Fruit fly (Drosophila melanogaster) whole organism, embryonic: ENCODE results near the gene ana1.

Experiments used
- Adf1 ChIP-seq: fragments of 200-800 bp; sonication (Bioruptor generic); IDR thresholded peaks from 2 replicates; pipeline ENCODE4 v1.3.6; 2022; ENCODE audit warnings: missing biosample characterization, missing genetic modification characterization
- Aef1 ChIP-seq: fragments of 200-800 bp; sonication (Bioruptor generic); IDR thresholded peaks from 3 replicates; pipeline ENCODE4 v1.3.6; 2022; ENCODE audit warnings: missing biosample characterization, missing genetic modification characterization
- Blimp-1 ChIP-seq: fragments of 200-800 bp; sonication (Bioruptor generic); optimal IDR thresholded peaks from 3 replicates; lab custom pipeline; 2018; ENCODE audit warnings: missing biosample characterization, missing genetic modification characterization, mild to moderate bottlenecking, moderate library complexity, missing genetic modification reagents
- CG1024 ChIP-seq: fragments of 200-800 bp; sonication (Bioruptor generic); IDR thresholded peaks from 2 replicates; pipeline ENCODE4 v1.3.6; 2022; ENCODE audit warnings: missing biosample characterization, missing genetic modification characterization
- CG11456 ChIP-seq: fragments of 200-800 bp; sonication (Bioruptor generic); IDR thresholded peaks from 3 replicates; pipeline ENCODE4 v1.3.6; 2022; ENCODE audit warnings: missing biosample characterization, missing genetic modification characterization
- CG12219 ChIP-seq: fragments of 200-800 bp; sonication (Bioruptor generic); optimal IDR thresholded peaks from 3 replicates; lab custom pipeline; 2018; ENCODE audit warnings: missing biosample characterization, mild to moderate bottlenecking, missing genetic modification characterization
- CG12744 ChIP-seq: fragments of 200-800 bp; sonication (Bioruptor generic); optimal IDR thresholded peaks from 2 replicates; lab custom pipeline; 2016; ENCODE audit warnings: missing biosample characterization, missing genetic modification characterization
- CG1602 ChIP-seq: fragments of 200-800 bp; sonication (Bioruptor generic); optimal IDR thresholded peaks from 3 replicates; lab custom pipeline; 2016; ENCODE audit warnings: missing biosample characterization, missing genetic modification characterization
- CG18262 ChIP-seq: fragments of 200-800 bp; optimal IDR thresholded peaks from 3 replicates; lab custom pipeline; 2019; ENCODE audit warnings: missing biosample characterization, mild to moderate bottlenecking, missing genetic modification characterization, moderate library complexity
- CG32532 ChIP-seq: fragments of 200-800 bp; sonication (Bioruptor generic); IDR thresholded peaks from 2 replicates; pipeline ENCODE4 v1.3.6; 2022; ENCODE audit warnings: missing biosample characterization, missing genetic modification characterization
- CG6689 ChIP-seq: fragments of 200-800 bp; sonication (Bioruptor generic); IDR thresholded peaks from 2 replicates; pipeline ENCODE4 v1.3.6; 2022; ENCODE audit warnings: missing biosample characterization, missing genetic modification characterization
- CG7987 ChIP-seq: fragments of 200-800 bp; sonication (Bioruptor generic); optimal IDR thresholded peaks from 2 replicates; lab custom pipeline; 2018; ENCODE audit warnings: missing biosample characterization, mild to moderate bottlenecking, missing genetic modification characterization, moderate library complexity
- CG8290 ChIP-seq, 3 experiments: fragments of 200-800 bp; sonication (Bioruptor generic); optimal IDR thresholded peaks; 2 replicates each; lab custom pipeline; 2016 to 2019; ENCODE audit warnings: missing biosample characterization in 3 of 3, missing genetic modification characterization in 3 of 3, mild to moderate bottlenecking in 2 of 3, moderate library complexity in 1 of 3
- CG9727 ChIP-seq: fragments of 200-800 bp; sonication (Bioruptor generic); optimal IDR thresholded peaks from 3 replicates; lab custom pipeline; 2017; ENCODE audit warnings: missing biosample characterization, mild to moderate bottlenecking, missing genetic modification characterization
- CG9932 ChIP-seq: fragments of 200-800 bp; sonication (Bioruptor generic); IDR thresholded peaks from 2 replicates; pipeline ENCODE4 v1.3.6; 2022; ENCODE audit warnings: missing biosample characterization, missing genetic modification characterization
- Chrac-16 ChIP-seq: fragments of 200-800 bp; sonication (Bioruptor generic); optimal IDR thresholded peaks from 3 replicates; lab custom pipeline; 2016; ENCODE audit warnings: missing biosample characterization, missing genetic modification characterization
- Dbx ChIP-seq: fragments of 200-800 bp; sonication (Bioruptor generic); IDR thresholded peaks from 3 replicates; pipeline ENCODE4 v1.3.6; 2022; ENCODE audit warnings: missing biosample characterization, missing genetic modification characterization
- Fer1 ChIP-seq: fragments of 200-800 bp; sonication (Bioruptor generic); optimal IDR thresholded peaks from 2 replicates; lab custom pipeline; 2017; ENCODE audit warnings: missing biosample characterization, mild to moderate bottlenecking, missing genetic modification characterization
- Hmr ChIP-seq: fragments of 200-800 bp; sonication (Bioruptor generic); optimal IDR thresholded peaks from 3 replicates; lab custom pipeline; 2017; ENCODE audit warnings: mild to moderate bottlenecking, missing biosample characterization, missing genetic modification reagents, missing genetic modification characterization
- Hsf ChIP-seq: fragments of 200-800 bp; sonication (Bioruptor generic); optimal IDR thresholded peaks from 3 replicates; lab custom pipeline; 2016; ENCODE audit warnings: missing biosample characterization, missing genetic modification characterization
- Med ChIP-seq: fragments of 200-800 bp; sonication (Bioruptor generic); peaks from one replicate; lab custom pipeline; 2016; ENCODE audit warnings: missing biosample characterization, missing genetic modification characterization, mild to moderate bottlenecking, inconsistent platforms, moderate library complexity
- Poxn ChIP-seq: fragments of 200-800 bp; sonication (Bioruptor generic); IDR thresholded peaks from 2 replicates; pipeline ENCODE4 v1.3.6; 2022; ENCODE audit warnings: missing biosample characterization, missing genetic modification characterization
- Rfx ChIP-seq: fragments of 200-800 bp; sonication (Bioruptor generic); IDR thresholded peaks from 2 replicates; pipeline ENCODE4 v1.3.6; 2022; ENCODE audit warnings: missing biosample characterization, missing genetic modification characterization
- Spps ChIP-seq: fragments of 200-800 bp; sonication (Bioruptor generic); optimal IDR thresholded peaks from 2 replicates; lab custom pipeline; 2018; ENCODE audit warnings: missing biosample characterization, mild to moderate bottlenecking, missing genetic modification characterization
- Trl ChIP-seq, 3 experiments: fragments of >200 bp in 2 of 3; fragments of 200-800 bp in 1 of 3; sonication (Bioruptor generic) in 1 of 3; optimal IDR thresholded peaks; 2 replicates in 1 of 3; 3 replicates in 2 of 3; lab custom pipeline; 2016 to 2017; ENCODE audit warnings: missing biosample characterization in 1 of 3, missing genetic modification characterization in 1 of 3
- abd-A ChIP-seq: fragments of 200-800 bp; sonication (Bioruptor generic); optimal IDR thresholded peaks from 3 replicates; lab custom pipeline; 2019; ENCODE audit warnings: missing biosample characterization, mild to moderate bottlenecking, missing genetic modification characterization, moderate library complexity
- crp ChIP-seq, 2 experiments: fragments of 200-800 bp; sonication (Bioruptor generic); optimal IDR thresholded peaks; 2 replicates in 1 of 2; 3 replicates in 1 of 2; lab custom pipeline; 2017; ENCODE audit warnings: missing biosample characterization in 2 of 2, missing genetic modification characterization in 2 of 2, mild to moderate bottlenecking in 1 of 2, moderate library complexity in 1 of 2
- dati ChIP-seq: fragments of 200-800 bp; sonication (Bioruptor generic); IDR thresholded peaks from 2 replicates; pipeline ENCODE4 v1.3.6; 2022; ENCODE audit warnings: missing biosample characterization, missing genetic modification characterization
- dimm ChIP-seq: fragments of 200-800 bp; sonication (Bioruptor generic); IDR thresholded peaks from 2 replicates; pipeline ENCODE4 v1.3.6; 2022; ENCODE audit warnings: missing biosample characterization, missing genetic modification characterization
- eyg ChIP-seq: fragments of 200-800 bp; sonication (Bioruptor generic); optimal IDR thresholded peaks from 3 replicates; lab custom pipeline; 2016; ENCODE audit warnings: missing biosample characterization, missing genetic modification characterization
- ftz-f1 ChIP-seq: fragments of 200-800 bp; sonication (Bioruptor generic); optimal IDR thresholded peaks from 2 replicates; lab custom pipeline; 2016; ENCODE audit warnings: missing biosample characterization, missing genetic modification characterization
- gce ChIP-seq: fragments of 200-800 bp; sonication (Bioruptor generic); IDR thresholded peaks from 3 replicates; pipeline ENCODE4 v1.3.6; 2022; ENCODE audit warnings: missing biosample characterization, missing genetic modification characterization
- hkb ChIP-seq, 2 experiments: fragments of 200-800 bp in 1 of 2; fragments of >200 bp in 1 of 2; sonication (Bioruptor generic) in 1 of 2; IDR thresholded peaks in 1 of 2; optimal IDR thresholded peaks in 1 of 2; 2 replicates each; pipeline versions ENCODE4 v1.3.6 to Lab custom; 2017 to 2022; ENCODE audit warnings: missing biosample characterization in 1 of 2, missing genetic modification characterization in 1 of 2
- lbe ChIP-seq: fragments of 200-800 bp; sonication (Bioruptor generic); optimal IDR thresholded peaks from 2 replicates; lab custom pipeline; 2016; ENCODE audit warnings: missing biosample characterization, mild to moderate bottlenecking, missing genetic modification characterization
- mirr ChIP-seq: fragments of 200-800 bp; sonication (Bioruptor generic); optimal IDR thresholded peaks from 3 replicates; lab custom pipeline; 2018; ENCODE audit warnings: missing biosample characterization, mild to moderate bottlenecking, missing genetic modification characterization
- rib ChIP-seq: fragments of 200-800 bp; sonication (Bioruptor generic); IDR thresholded peaks from 2 replicates; pipeline ENCODE4 v1.3.6; 2022; ENCODE audit warnings: missing biosample characterization, missing genetic modification characterization
- schlank ChIP-seq: fragments of 200-800 bp; sonication (Bioruptor generic); optimal IDR thresholded peaks from 2 replicates; lab custom pipeline; 2018; ENCODE audit warnings: missing biosample characterization, mild to moderate bottlenecking, missing genetic modification characterization
- sd ChIP-seq: fragments of 200-800 bp; sonication (Bioruptor generic); optimal IDR thresholded peaks from 3 replicates; lab custom pipeline; 2018; ENCODE audit warnings: missing biosample characterization, mild to moderate bottlenecking, missing genetic modification characterization, moderate library complexity
- slbo ChIP-seq: fragments of 200-800 bp; sonication (Bioruptor generic); IDR thresholded peaks from 2 replicates; pipeline ENCODE4 v1.3.6; 2022; ENCODE audit warnings: missing biosample characterization, missing genetic modification characterization
- sqz ChIP-seq: fragments of 200-800 bp; sonication (Bioruptor generic); optimal IDR thresholded peaks from 3 replicates; lab custom pipeline; 2018; ENCODE audit warnings: missing biosample characterization, mild to moderate bottlenecking, missing genetic modification characterization
- twi ChIP-seq: fragments of 200-800 bp; optimal IDR thresholded peaks from 2 replicates; lab custom pipeline; 2019; ENCODE audit warnings: missing biosample characterization, mild to moderate bottlenecking, missing genetic modification characterization, moderate library complexity
- unc-4 ChIP-seq: fragments of 200-800 bp; sonication (Bioruptor generic); IDR thresholded peaks from 2 replicates; pipeline ENCODE4 v1.3.6; 2022; ENCODE audit warnings: missing biosample characterization, missing genetic modification characterization; ENCODE audit not compliant: partially characterized antibody
- vvl ChIP-seq: fragments of 200-800 bp; sonication (Bioruptor generic); IDR thresholded peaks from 2 replicates; pipeline ENCODE4 v1.3.6; 2022; ENCODE audit warnings: missing biosample characterization, missing genetic modification characterization
- wek ChIP-seq: fragments of 200-800 bp; sonication (Bioruptor generic); optimal IDR thresholded peaks from 3 replicates; lab custom pipeline; 2018; ENCODE audit warnings: missing biosample characterization, mild to moderate bottlenecking, missing genetic modification characterization, moderate library complexity
- wor ChIP-seq: fragments of 200-800 bp; sonication (Bioruptor generic); IDR thresholded peaks from 2 replicates; pipeline ENCODE4 v1.3.6; 2022; ENCODE audit warnings: missing biosample characterization, missing genetic modification characterization

Gene ana1

dm6 chr3R:24569669-24570349 lies 39.4 kb downstream of the ana1 start (continued):
- no peak for TF ChIP-seq eyg (GFP tag; lab: Kevin White, UChicago)
- no peak for TF ChIP-seq gce
- no peak for TF ChIP-seq Hsf (GFP tag; lab: Kevin White, UChicago)

- no peak for TF ChIP-seq CG9932
- TF ChIP-seq schlank (tag; lab: Kevin White, UChicago): no peak
- no peak for TF ChIP-seq CG9727
- TF ChIP-seq unc-4 (GFP tag; lab: Robert Waterston, UW): no peak
- peak; percentile 20; the same call in 1 of the 2 replicates for TF ChIP-seq slbo
- TF ChIP-seq Adf1 (GFP tag; lab: Robert Waterston, UW): peak; percentile 36; the same call in 1 of the 2 replicates
- TF ChIP-seq ftz-f1 (GFP tag; lab: Kevin White, UChicago): peak; percentile 7
- TF ChIP-seq Blimp-1: peak; percentile 52
- TF ChIP-seq CG18262 (tag; lab: Kevin White, UChicago): no peak
- TF ChIP-seq Rfx: peak; percentile 27; the same call in 1 of the 2 replicates
- no peak for TF ChIP-seq CG8290 (GFP tag; optimal IDR thresholded peaks at IDR 0.05; lab: Kevin White, UChicago)
- peak in 1 of 2 experiments; percentile 47 for TF ChIP-seq CG8290 (tag; optimal IDR thresholded peaks at IDR 0.05; lab: Kevin White, UChicago)
- TF ChIP-seq mirr (GFP tag; lab: Kevin White, UChicago): peak; percentile 92
- TF ChIP-seq Fer1 (GFP tag; lab: Kevin White, UChicago): peak; percentile 26
- peak; percentile 78 for TF ChIP-seq sd (tag; lab: Kevin White, UChicago)
- peak; percentile 46 for TF ChIP-seq twi (tag; lab: Kevin White, UChicago)
- no peak for TF ChIP-seq Dbx (GFP tag; lab: Robert Waterston, UW)
- TF ChIP-seq CG11456 (GFP tag; lab: Robert Waterston, UW): 0 out of 3 replicates have a peak, but pooled peaks have one; percentile 13
- TF ChIP-seq Chrac-16 (GFP tag; lab: Kevin White, UChicago): no peak
- peak; percentile 37 for TF ChIP-seq Hmr (GFP tag; lab: Kevin White, UChicago)
- TF ChIP-seq CG12744 (GFP tag; lab: Kevin White, UChicago): no peak
- TF ChIP-seq crp (GFP tag; optimal IDR thresholded peaks at IDR 0.05; lab: Kevin White, UChicago): peak in 1 of 2 experiments; percentile 27
- TF ChIP-seq wek (GFP tag; lab: Kevin White, UChicago): peak; percentile 15
- TF ChIP-seq CG6689 (GFP tag; lab: Robert Waterston, UW): no peak
- TF ChIP-seq hkb (optimal IDR thresholded peaks at IDR 0.05; lab: Kevin White, UChicago): no peak
- 0 out of 2 replicates have a peak, but pooled peaks have one; percentile 50 for TF ChIP-seq hkb (GFP tag; IDR thresholded peaks at IDR 0.05; lab: Robert Waterston, UW)
- TF ChIP-seq dimm (GFP tag; lab: Robert Waterston, UW): no peak
- no peak for TF ChIP-seq Spps (tag; lab: Kevin White, UChicago)
- no peak for TF ChIP-seq Aef1
- peak; percentile 21 for TF ChIP-seq lbe (GFP tag; lab: Kevin White, UChicago)
- peak; percentile 14 for TF ChIP-seq CG12219
- TF ChIP-seq rib (GFP tag; lab: Robert Waterston, UW): peak; percentile 55; the same call in 1 of the 2 replicates
- peak; percentile 82 to 95 for TF ChIP-seq Trl (optimal IDR thresholded peaks at IDR 0.05; lab: Kevin White, UChicago)
- no peak for TF ChIP-seq Trl (GFP tag; optimal IDR thresholded peaks at IDR 0.05; lab: Kevin White, UChicago)
- no peak for TF ChIP-seq CG1602 (GFP tag; lab: Kevin White, UChicago)
- TF ChIP-seq CG32532 (GFP tag; lab: Robert Waterston, UW): peak; percentile 49; the same call in 1 of the 2 replicates
- TF ChIP-seq wor (GFP tag; lab: Robert Waterston, UW): no peak
- TF ChIP-seq Med (GFP tag; lab: Kevin White, UChicago): peak; percentile 77
- no peak for TF ChIP-seq dati (GFP tag; lab: Robert Waterston, UW)
- peak; percentile 70; the same call in 1 of the 2 replicates for TF ChIP-seq vvl
- no peak for TF ChIP-seq sqz (GFP tag; lab: Kevin White, UChicago)
- no peak for TF ChIP-seq CG7987 (GFP tag; lab: Kevin White, UChicago)
- no peak for TF ChIP-seq CG1024 (GFP tag; lab: Robert Waterston, UW)
- TF ChIP-seq abd-A (tag; lab: Kevin White, UChicago): peak; percentile 86
- no peak for TF ChIP-seq Poxn (GFP tag; lab: Robert Waterston, UW)
These were observed 41.2 kb downstream of the ana1 start for dm6 chr3R:24571386-24572124.
